Worm (Caenorhabditis elegans): ENCODE data around the gene nhr-71.

- TF ChIP-seq ceh-27 (GFP tag; optimal IDR thresholded peaks at IDR 0.05) (no peak), T07F8.4 (tag; optimal IDR thresholded peaks at IDR 0.05) (no peak), hlh-12 (tag; optimal IDR thresholded peaks at IDR 0.05) (no peak)
Observed at ce11 chrX:13726874-13727343, 20.2 kb upstream of the nhr-71 start, which contains the start of gene pix-1.

Data from whole organism, young adult.